Worm (Caenorhabditis elegans) whole organism, L4 larva: Measurements from ENCODE around the gene F13D11.4.

Experiments
- F26F4.8 ChIP-seq: fragments of 200-800 bp; sonication (Bioruptor generic); conservative IDR thresholded peaks from 2 replicates; pipeline ENCODE4 v1.3.6; 2022; ENCODE audit warnings: missing genetic modification characterization, missing compliant biosample characterization
- F44E2.7 ChIP-seq: fragments of 200-800 bp; sonication (Bioruptor generic); IDR thresholded peaks from 2 replicates; pipeline ENCODE4 v2.1.2; 2022; ENCODE audit warnings: missing genetic modification characterization, missing compliant biosample characterization
- F49E8.2 ChIP-seq: sonication (generic microtip); optimal IDR thresholded peaks from 2 replicates; lab custom pipeline; 2016; ENCODE audit warnings: missing compliant biosample characterization, mild to moderate bottlenecking, missing genetic modification characterization, borderline replicate concordance
- Y48G9A.11 ChIP-seq: fragments of 200-800 bp; sonication (Bioruptor generic); IDR thresholded peaks from 2 replicates; pipeline ENCODE4 v1.3.6; 2022; ENCODE audit warnings: missing genetic modification reagents, missing genetic modification characterization, missing compliant biosample characterization
- Y5F2A.4 ChIP-seq: fragments of 200-800 bp; sonication (Bioruptor generic); optimal IDR thresholded peaks from 2 replicates; lab custom pipeline; 2018; ENCODE audit warnings: mild to moderate bottlenecking, missing genetic modification characterization, missing compliant biosample characterization
- Y75B8A.6 ChIP-seq: fragments of 200-800 bp; sonication (Bioruptor generic); IDR thresholded peaks from 2 replicates; pipeline ENCODE4 v1.3.6; 2022; ENCODE audit warnings: missing genetic modification reagents, missing genetic modification characterization, missing compliant biosample characterization
- aha-1 ChIP-seq: fragments of 150-350 bp; peaks from one replicate; lab custom pipeline; 2014; ENCODE audit warnings: missing biosample characterization, missing genetic modification characterization
- ama-1 ChIP-seq: fragments of 150-350 bp; optimal IDR thresholded peaks from 2 replicates; lab custom pipeline; 2014; ENCODE audit warnings: inconsistent platforms, mixed read lengths
- arid-1 ChIP-seq: fragments of 200-800 bp; sonication (Bioruptor generic); conservative IDR thresholded peaks from 2 replicates; pipeline ENCODE4 v1.3.6; 2022; ENCODE audit warnings: missing genetic modification reagents, missing genetic modification characterization, missing compliant biosample characterization
- ceh-28 ChIP-seq: fragments of 150-350 bp; optimal IDR thresholded peaks from 2 replicates; lab custom pipeline; 2014; ENCODE audit warnings: missing biosample characterization, missing genetic modification reagents, missing genetic modification characterization
- ceh-44 ChIP-seq: fragments of 200-800 bp; sonication (Bioruptor generic); IDR thresholded peaks from 2 replicates; pipeline ENCODE4 v1.3.6; 2022; ENCODE audit warnings: missing genetic modification reagents, missing genetic modification characterization, missing compliant biosample characterization
- ceh-62 ChIP-seq: sonication (generic microtip); optimal IDR thresholded peaks from 2 replicates; lab custom pipeline; 2017; ENCODE audit warnings: missing biosample characterization, missing genetic modification characterization
- ctbp-1 ChIP-seq: fragments of 200-800 bp; sonication (Bioruptor generic); IDR thresholded peaks from 2 replicates; pipeline ENCODE4 v1.3.6; 2022; ENCODE audit warnings: missing genetic modification reagents, missing genetic modification characterization, missing compliant biosample characterization
- daf-19 ChIP-seq: fragments of 200-800 bp; sonication (Bioruptor generic); conservative IDR thresholded peaks from 2 replicates; pipeline ENCODE4 v1.3.6; 2022; ENCODE audit warnings: missing genetic modification characterization, missing compliant biosample characterization
- egl-27 ChIP-seq: sonication (generic microtip); optimal IDR thresholded peaks from 3 replicates; lab custom pipeline; 2017; ENCODE audit warnings: missing biosample characterization, missing genetic modification reagents, missing genetic modification characterization
- egl-43 ChIP-seq: fragments of 200-800 bp; sonication (Bioruptor generic); IDR thresholded peaks from 2 replicates; pipeline ENCODE4 v1.3.6; 2022; ENCODE audit warnings: missing genetic modification reagents, missing genetic modification characterization, missing compliant biosample characterization
- fos-1 ChIP-seq: fragments of 150-350 bp; optimal IDR thresholded peaks from 2 replicates; lab custom pipeline; 2014; ENCODE audit warnings: missing biosample characterization, missing genetic modification characterization
- hif-1 ChIP-seq, 2 experiments: sonication (generic microtip); optimal IDR thresholded peaks; 2 replicates each; lab custom pipeline; 2016 to 2017; ENCODE audit warnings: missing compliant biosample characterization in 2 of 2, missing genetic modification characterization in 2 of 2, missing genetic modification reagents in 2 of 2, missing genotype in 2 of 2, mild to moderate bottlenecking in 1 of 2
- hlh-11 ChIP-seq: fragments of 200-800 bp; sonication (Bioruptor generic); optimal IDR thresholded peaks from 2 replicates; lab custom pipeline; 2018; ENCODE audit warnings: mild to moderate bottlenecking, missing genetic modification characterization, missing compliant biosample characterization
- hlh-30 ChIP-seq: sonication (generic microtip); optimal IDR thresholded peaks from 2 replicates; lab custom pipeline; 2017; ENCODE audit warnings: antibody characterized with exemption, mild to moderate bottlenecking, missing genetic modification characterization, missing compliant biosample characterization; ENCODE audit not compliant: insufficient read depth
- jun-1 ChIP-seq: fragments of 150-350 bp; optimal IDR thresholded peaks from 2 replicates; lab custom pipeline; 2014; ENCODE audit warnings: missing biosample characterization, missing genetic modification reagents, missing genetic modification characterization
- lin-1 ChIP-seq: fragments of 200-800 bp; sonication (Bioruptor generic); IDR thresholded peaks from 2 replicates; pipeline ENCODE4 v1.3.6; 2022; ENCODE audit warnings: missing genetic modification reagents, missing genetic modification characterization, missing compliant biosample characterization
- lin-15B ChIP-seq: fragments of 150-350 bp; sonication (generic microtip); optimal IDR thresholded peaks from 3 replicates; lab custom pipeline; 2014; ENCODE audit warnings: missing biosample characterization, missing genetic modification characterization
- lir-3 ChIP-seq: sonication (generic microtip); optimal IDR thresholded peaks from 2 replicates; lab custom pipeline; 2016; ENCODE audit warnings: mild to moderate bottlenecking, missing genetic modification characterization, missing compliant biosample characterization
- madf-5 ChIP-seq, 2 experiments: fragments of 200-800 bp; sonication (Bioruptor generic); IDR thresholded peaks; 2 replicates each; pipeline ENCODE4 v1.3.6; 2022; ENCODE audit warnings: missing compliant biosample characterization in 2 of 2, missing genetic modification characterization in 2 of 2
- mdt-29 ChIP-seq: fragments of 200-800 bp; sonication (Bioruptor generic); IDR thresholded peaks from 2 replicates; pipeline ENCODE4 v1.3.6; 2022; ENCODE audit warnings: missing genetic modification reagents, missing genetic modification characterization, missing compliant biosample characterization
- mep-1 ChIP-seq: fragments of 150-350 bp; sonication (generic microtip); optimal IDR thresholded peaks from 3 replicates; lab custom pipeline; 2014; ENCODE audit warnings: missing biosample characterization, missing genetic modification characterization
- mes-2 ChIP-seq: sonication (generic microtip); optimal IDR thresholded peaks from 2 replicates; lab custom pipeline; 2016; ENCODE audit warnings: missing genotype, mild to moderate bottlenecking, missing genetic modification characterization, missing compliant biosample characterization; ENCODE audit not compliant: poor library complexity, severe bottlenecking
- mxl-2 ChIP-seq: fragments of 200-800 bp; sonication (Bioruptor generic); conservative IDR thresholded peaks from 2 replicates; pipeline ENCODE4 v1.3.6; 2022; ENCODE audit warnings: missing genetic modification reagents, missing genetic modification characterization, missing compliant biosample characterization
- nhr-11 ChIP-seq: fragments of 150-350 bp; optimal IDR thresholded peaks from 2 replicates; lab custom pipeline; 2014; ENCODE audit warnings: missing biosample characterization, missing genetic modification characterization
- nhr-111 ChIP-seq: fragments of 200-800 bp; sonication (Bioruptor generic); optimal IDR thresholded peaks from 2 replicates; lab custom pipeline; 2018; ENCODE audit warnings: mild to moderate bottlenecking, missing genetic modification characterization, missing compliant biosample characterization
- nhr-237 ChIP-seq: sonication (generic microtip); optimal IDR thresholded peaks from 2 replicates; lab custom pipeline; 2017; ENCODE audit warnings: missing biosample characterization, missing genetic modification characterization
- nhr-25 ChIP-seq: sonication (generic microtip); optimal IDR thresholded peaks from 2 replicates; lab custom pipeline; 2017; ENCODE audit warnings: missing genetic modification characterization, mild to moderate bottlenecking, missing compliant biosample characterization, antibody characterized with exemption, moderate library complexity, borderline replicate concordance; ENCODE audit not compliant: insufficient read depth
- nhr-42 ChIP-seq: fragments of 200-800 bp; sonication (Bioruptor generic); IDR thresholded peaks from 2 replicates; pipeline ENCODE4 v1.3.6; 2022; ENCODE audit warnings: missing genetic modification characterization, missing compliant biosample characterization
- nhr-48 ChIP-seq: sonication (generic microtip); optimal IDR thresholded peaks from 2 replicates; lab custom pipeline; 2016; ENCODE audit warnings: mild to moderate bottlenecking, missing genetic modification characterization, missing compliant biosample characterization
- pqm-1 ChIP-seq: sonication (generic microtip); optimal IDR thresholded peaks from 2 replicates; lab custom pipeline; 2017; ENCODE audit warnings: missing biosample characterization, missing genetic modification characterization
- saeg-2 ChIP-seq: fragments of 200-800 bp; sonication (Bioruptor generic); IDR thresholded peaks from 2 replicates; pipeline ENCODE4 v1.3.6; 2022; ENCODE audit warnings: missing genetic modification reagents, missing genetic modification characterization, missing compliant biosample characterization
- sdz-12 ChIP-seq: fragments of 200-800 bp; sonication (Bioruptor generic); optimal IDR thresholded peaks from 2 replicates; lab custom pipeline; 2018; ENCODE audit warnings: mild to moderate bottlenecking, missing genetic modification characterization, missing compliant biosample characterization
- set-16 ChIP-seq: fragments of 200-800 bp; sonication (Bioruptor generic); IDR thresholded peaks from 2 replicates; pipeline ENCODE4 v1.3.6; 2022; ENCODE audit warnings: missing genetic modification reagents, missing genetic modification characterization, missing compliant biosample characterization
- skn-1 ChIP-seq: fragments of 150-350 bp; optimal IDR thresholded peaks from 2 replicates; lab custom pipeline; 2014; ENCODE audit warnings: missing biosample characterization, missing genetic modification characterization
- snpc-1.2 ChIP-seq: fragments of 200-800 bp; sonication (Bioruptor generic); IDR thresholded peaks from 2 replicates; pipeline ENCODE4 v1.3.6; 2022; ENCODE audit warnings: missing genetic modification reagents, missing genetic modification characterization, missing compliant biosample characterization
- spr-1 ChIP-seq: sonication (generic microtip); optimal IDR thresholded peaks from 2 replicates; lab custom pipeline; 2016; ENCODE audit warnings: mild to moderate bottlenecking, missing genetic modification characterization, missing compliant biosample characterization
- spr-3 ChIP-seq: fragments of 200-800 bp; sonication (Bioruptor generic); optimal IDR thresholded peaks from 2 replicates; lab custom pipeline; 2018; ENCODE audit warnings: mild to moderate bottlenecking, missing genetic modification characterization, missing compliant biosample characterization
- tra-1 ChIP-seq: fragments of 200-800 bp; sonication (Bioruptor generic); IDR thresholded peaks from 2 replicates; pipeline ENCODE4 v1.3.6; 2022; ENCODE audit warnings: missing genetic modification reagents, missing genetic modification characterization, missing compliant biosample characterization
- unc-130 ChIP-seq: sonication (generic microtip); optimal IDR thresholded peaks from 2 replicates; lab custom pipeline; 2016; ENCODE audit warnings: missing genetic modification reagents, missing genetic modification characterization, missing compliant biosample characterization
- vab-7 ChIP-seq: fragments of 200-800 bp; sonication (Bioruptor generic); IDR thresholded peaks from 2 replicates; pipeline ENCODE4 v1.3.6; 2022; ENCODE audit warnings: missing genetic modification reagents, missing genetic modification characterization, missing compliant biosample characterization
- zfp-3 ChIP-seq: fragments of 200-800 bp; sonication (Bioruptor generic); conservative IDR thresholded peaks from 2 replicates; pipeline ENCODE4 v1.3.6; 2022; ENCODE audit warnings: missing genetic modification reagents, missing genetic modification characterization, missing compliant biosample characterization
- ztf-7 ChIP-seq: fragments of 150-350 bp; optimal IDR thresholded peaks from 2 replicates; lab custom pipeline; 2014; ENCODE audit warnings: missing biosample characterization, missing genetic modification characterization

The F13D11.4 gene

ce11 chrX:5841060-5841642 lies 6.5 kb upstream of the F13D11.4 start, which contains the start of gene puf-9 (continued):
- TF ChIP-seq Y75B8A.6 (GFP tag; lab: Robert Waterston, UW) (peak; percentile 92), F44E2.7 (GFP tag; lab: Robert Waterston, UW) (no peak), spr-1 (tag; lab: Kevin White, UChicago) (peak; percentile 92), pqm-1 (peak; percentile 89), mxl-2 (GFP tag; lab: Robert Waterston, UW) (peak; percentile 84), unc-130 (GFP tag; lab: Kevin White, UChicago) (no peak), F26F4.8 (GFP tag; lab: Robert Waterston, UW) (no peak), madf-5 (GFP tag; IDR thresholded peaks at IDR 0.05; lab: Robert Waterston, UW) (peak in 1 of 2 experiments; percentile 74; a peak in 2 of 4 replicates)

ce11 chrX:5839643-5840042 lies 5.0 kb upstream of the F13D11.4 start, which contains the start of gene dct-11:
Gene dct-11, minus strand, starts transcription at chrX:5839778.
- TF ChIP-seq nhr-11 (tag; lab: Kevin White, UChicago) (no peak), hif-1 (tag; optimal IDR thresholded peaks at IDR 0.05; lab: Kevin White, UChicago) (peak in 1 of 2 experiments; percentile 5), mdt-29 (GFP tag; lab: Robert Waterston, UW) (no peak), pqm-1 (peak; percentile 86), nhr-237 (tag; lab: Kevin White, UChicago) (no peak), ama-1 (lab: Kevin White, UChicago) (no peak), mes-2 (peak; percentile 32), ceh-44 (GFP tag; lab: Robert Waterston, UW) (no peak), jun-1 (tag; lab: Kevin White, UChicago) (no peak), spr-3 (GFP tag; lab: Kevin White, UChicago) (no peak), F49E8.2 (tag; lab: Kevin White, UChicago) (no peak), lin-15B (tag; lab: Kevin White, UChicago) (no peak), nhr-111 (GFP tag; lab: Kevin White, UChicago) (no peak), lir-3 (tag; lab: Kevin White, UChicago) (no peak), set-16 (GFP tag; lab: Robert Waterston, UW) (no peak), vab-7 (GFP tag; lab: Robert Waterston, UW) (no peak), mep-1 (tag; lab: Kevin White, UChicago) (peak; percentile 8), tra-1 (GFP tag; lab: Robert Waterston, UW) (peak; percentile 68; the same call in 1 of the 2 replicates), Y48G9A.11 (GFP tag; lab: Robert Waterston, UW) (no peak), zfp-3 (GFP tag; lab: Robert Waterston, UW) (no peak), fos-1 (tag; lab: Kevin White, UChicago) (no peak), skn-1 (tag; lab: Kevin White, UChicago) (no peak), egl-27 (tag; lab: Kevin White, UChicago) (no peak), ztf-7 (tag; lab: Kevin White, UChicago) (no peak), hlh-30 (tag; lab: Kevin White, UChicago) (peak; percentile 60), egl-43 (no peak), nhr-25 (tag; lab: Kevin White, UChicago) (no peak), sdz-12 (GFP tag; lab: Kevin White, UChicago) (no peak), ceh-28 (tag; lab: Kevin White, UChicago) (no peak), mxl-2 (GFP tag; lab: Robert Waterston, UW) (no peak), saeg-2 (GFP tag; lab: Robert Waterston, UW) (no peak), aha-1 (tag; lab: Kevin White, UChicago) (peak; percentile 81), ceh-62 (tag; lab: Kevin White, UChicago) (no peak), Y5F2A.4 (no peak), nhr-48 (peak; percentile 10), nhr-42 (no peak), ctbp-1 (no peak), madf-5 (GFP tag; IDR thresholded peaks at IDR 0.05; lab: Robert Waterston, UW) (no peak), daf-19 (GFP tag; lab: Robert Waterston, UW) (no peak), arid-1 (GFP tag; lab: Robert Waterston, UW) (no peak), lin-1 (GFP tag; lab: Robert Waterston, UW) (0 out of 2 replicates have a peak, but pooled peaks have one; percentile 19), hlh-11 (tag; lab: Kevin White, UChicago) (peak; percentile 72), snpc-1.2 (GFP tag; lab: Robert Waterston, UW) (no peak)
